Fruit fly (Drosophila melanogaster) whole organism, embryonic: Measurements from ENCODE around the gene Gr64f.

Experiments used
- Aef1 ChIP-seq: fragments of 200-800 bp; sonication (Bioruptor generic); IDR thresholded peaks from 3 replicates; pipeline ENCODE4 v1.3.6; 2022; ENCODE audit warnings: missing biosample characterization, missing genetic modification characterization
- Atf-2 ChIP-seq: fragments of 200-800 bp; sonication (Bioruptor generic); optimal IDR thresholded peaks from 2 replicates; lab custom pipeline; 2016; ENCODE audit warnings: missing biosample characterization, missing genetic modification characterization
- Atf6 ChIP-seq: fragments of 200-800 bp; sonication (Bioruptor generic); IDR thresholded peaks from 2 replicates; pipeline ENCODE4 v1.3.6; 2022; ENCODE audit warnings: missing biosample characterization, missing genetic modification characterization
- B-H2 ChIP-seq: fragments of 200-800 bp; sonication (Bioruptor generic); optimal IDR thresholded peaks from 2 replicates; lab custom pipeline; 2018; ENCODE audit warnings: missing biosample characterization, mild to moderate bottlenecking, missing genetic modification characterization
- CG10431 ChIP-seq: fragments of 200-800 bp; sonication (Bioruptor generic); optimal IDR thresholded peaks from 3 replicates; lab custom pipeline; 2018; ENCODE audit warnings: missing biosample characterization, mild to moderate bottlenecking, missing genetic modification characterization
- CG10654 ChIP-seq: fragments of 200-800 bp; sonication (Bioruptor generic); optimal IDR thresholded peaks from 2 replicates; lab custom pipeline; 2016; ENCODE audit warnings: missing biosample characterization, missing genetic modification characterization
- CG10979 ChIP-seq: fragments of 200-800 bp; sonication (Bioruptor generic); optimal IDR thresholded peaks from 2 replicates; lab custom pipeline; 2018; ENCODE audit warnings: missing biosample characterization, mild to moderate bottlenecking, missing genetic modification characterization, moderate library complexity
- CG11093 ChIP-seq: fragments of 200-800 bp; sonication (Bioruptor generic); IDR thresholded peaks from 3 replicates; pipeline ENCODE4 v1.3.6; 2022; ENCODE audit warnings: missing biosample characterization, missing genetic modification characterization
- CG11504 ChIP-seq: fragments of 200-800 bp; sonication (Bioruptor generic); optimal IDR thresholded peaks from 3 replicates; lab custom pipeline; 2019; ENCODE audit warnings: missing biosample characterization, mild to moderate bottlenecking, missing genetic modification characterization, moderate library complexity
- CG14710 ChIP-seq: fragments of 200-800 bp; sonication (Bioruptor generic); optimal IDR thresholded peaks from 3 replicates; lab custom pipeline; 2019; ENCODE audit warnings: missing biosample characterization, mild to moderate bottlenecking, missing genetic modification characterization, moderate library complexity
- CG15696 ChIP-seq: fragments of 200-800 bp; sonication (Bioruptor generic); optimal IDR thresholded peaks from 2 replicates; lab custom pipeline; 2019; ENCODE audit warnings: missing biosample characterization, mild to moderate bottlenecking, missing genetic modification characterization, moderate library complexity
- CG17612 ChIP-seq: fragments of 200-800 bp; sonication (Bioruptor generic); IDR thresholded peaks from 2 replicates; pipeline ENCODE4 v1.3.6; 2022; ENCODE audit warnings: missing biosample characterization, missing genetic modification characterization
- CG2712 ChIP-seq: fragments of 200-800 bp; optimal IDR thresholded peaks from 3 replicates; lab custom pipeline; 2019; ENCODE audit warnings: missing biosample characterization, mild to moderate bottlenecking, missing genetic modification characterization, moderate library complexity
- CG31388 ChIP-seq: fragments of 200-800 bp; sonication (Bioruptor generic); optimal IDR thresholded peaks from 2 replicates; lab custom pipeline; 2016; ENCODE audit warnings: missing biosample characterization, missing genetic modification characterization
- CG4854 ChIP-seq: fragments of 200-800 bp; sonication (Bioruptor generic); optimal IDR thresholded peaks from 2 replicates; lab custom pipeline; 2016; ENCODE audit warnings: missing biosample characterization, missing genetic modification characterization, inconsistent platforms
- CG6791 ChIP-seq: fragments of 200-800 bp; sonication (Bioruptor generic); IDR thresholded peaks from 3 replicates; pipeline ENCODE4 v1.3.6; 2022; ENCODE audit warnings: missing biosample characterization, missing genetic modification characterization; ENCODE audit not compliant: partially characterized antibody
- CG8290 ChIP-seq, 3 experiments: fragments of 200-800 bp; sonication (Bioruptor generic); optimal IDR thresholded peaks; 2 replicates each; lab custom pipeline; 2016 to 2019; ENCODE audit warnings: missing biosample characterization in 3 of 3, missing genetic modification characterization in 3 of 3, mild to moderate bottlenecking in 2 of 3, moderate library complexity in 1 of 3
- CG8924 ChIP-seq: fragments of 200-800 bp; optimal IDR thresholded peaks from 3 replicates; lab custom pipeline; 2019; ENCODE audit warnings: missing biosample characterization, mild to moderate bottlenecking, missing genetic modification characterization, moderate library complexity
- CG9876 ChIP-seq: fragments of 200-800 bp; sonication (Bioruptor generic); optimal IDR thresholded peaks from 2 replicates; lab custom pipeline; 2016; ENCODE audit warnings: missing biosample characterization, missing genetic modification characterization
- D19A ChIP-seq: fragments of 200-800 bp; optimal IDR thresholded peaks from 3 replicates; lab custom pipeline; 2019; ENCODE audit warnings: missing biosample characterization, mild to moderate bottlenecking, missing genetic modification characterization, moderate library complexity
- Fer3 ChIP-seq: fragments of 200-800 bp; sonication (Bioruptor generic); optimal IDR thresholded peaks from 2 replicates; lab custom pipeline; 2018; ENCODE audit warnings: missing biosample characterization, mild to moderate bottlenecking, missing genetic modification characterization, moderate library complexity
- H15 ChIP-seq: fragments of 200-800 bp; sonication (Bioruptor generic); IDR thresholded peaks from 3 replicates; pipeline ENCODE4 v1.3.6; 2022; ENCODE audit warnings: missing biosample characterization, missing genetic modification characterization
- HHEX ChIP-seq: fragments of 200-800 bp; sonication (Bioruptor generic); optimal IDR thresholded peaks from 3 replicates; lab custom pipeline; 2017; ENCODE audit warnings: missing biosample characterization, mild to moderate bottlenecking, missing genetic modification characterization, missing genetic modification reagents
- Hand ChIP-seq: fragments of 200-800 bp; sonication (Bioruptor generic); optimal IDR thresholded peaks from 2 replicates; lab custom pipeline; 2017; ENCODE audit warnings: mild to moderate bottlenecking, missing biosample characterization, missing genetic modification reagents, missing genetic modification characterization
- Jarid2 ChIP-seq: fragments of 200-800 bp; sonication (Bioruptor generic); optimal IDR thresholded peaks from 3 replicates; lab custom pipeline; 2017; ENCODE audit warnings: mild to moderate bottlenecking, missing biosample characterization, missing genetic modification reagents, missing genetic modification characterization
- Pdp1 ChIP-seq, 2 experiments: fragments of 200-800 bp; sonication (Bioruptor generic); optimal IDR thresholded peaks; 3 replicates each; lab custom pipeline; 2016; ENCODE audit warnings: missing biosample characterization in 2 of 2, missing genetic modification characterization in 2 of 2, mild to moderate bottlenecking in 1 of 2, moderate library complexity in 1 of 2
- Ravus ChIP-seq: fragments of 200-800 bp; sonication (Bioruptor generic); IDR thresholded peaks from 2 replicates; pipeline ENCODE4 v1.3.6; 2022; ENCODE audit warnings: missing biosample characterization, missing genetic modification characterization
- Scr ChIP-seq: fragments of 200-800 bp; sonication (Bioruptor generic); IDR thresholded peaks from 2 replicates; pipeline ENCODE4 v1.3.6; 2022; ENCODE audit warnings: missing biosample characterization, missing genetic modification characterization; ENCODE audit not compliant: partially characterized antibody
- Sox100B ChIP-seq: fragments of 200-800 bp; sonication (Bioruptor generic); optimal IDR thresholded peaks from 3 replicates; lab custom pipeline; 2018; ENCODE audit warnings: missing biosample characterization, mild to moderate bottlenecking, missing genetic modification characterization
- Sry-β ChIP-seq: fragments of 200-800 bp; sonication (Bioruptor generic); optimal IDR thresholded peaks from 2 replicates; lab custom pipeline; 2018; ENCODE audit warnings: missing biosample characterization, mild to moderate bottlenecking, missing genetic modification characterization, moderate library complexity
- cato ChIP-seq: fragments of 200-800 bp; sonication (Bioruptor generic); optimal IDR thresholded peaks from 2 replicates; lab custom pipeline; 2016; ENCODE audit warnings: missing biosample characterization, missing genetic modification characterization, borderline replicate concordance
- chn ChIP-seq: fragments of 200-800 bp; sonication (Bioruptor generic); optimal IDR thresholded peaks from 2 replicates; lab custom pipeline; 2016; ENCODE audit warnings: missing biosample characterization, missing genetic modification characterization
- ci ChIP-seq: fragments of 200-800 bp; sonication (Bioruptor generic); IDR thresholded peaks from 3 replicates; pipeline ENCODE4 v1.3.6; 2022; ENCODE audit warnings: missing biosample characterization, missing genetic modification characterization
- crc ChIP-seq: fragments of 200-800 bp; sonication (Bioruptor generic); optimal IDR thresholded peaks from 2 replicates; lab custom pipeline; 2016; ENCODE audit warnings: missing biosample characterization, missing genetic modification characterization
- disco-r ChIP-seq: fragments of 200-800 bp; sonication (Bioruptor generic); optimal IDR thresholded peaks from 2 replicates; lab custom pipeline; 2016; ENCODE audit warnings: missing biosample characterization, missing genetic modification characterization
- ewg ChIP-seq: fragments of 200-800 bp; sonication (Bioruptor generic); optimal IDR thresholded peaks from 3 replicates; lab custom pipeline; 2017; ENCODE audit warnings: mild to moderate bottlenecking, missing biosample characterization, missing genetic modification reagents, missing genetic modification characterization
- exex ChIP-seq: fragments of 200-800 bp; sonication (Bioruptor generic); optimal IDR thresholded peaks from 4 replicates; lab custom pipeline; 2018; ENCODE audit warnings: missing biosample characterization, mild to moderate bottlenecking, missing genetic modification characterization, moderate library complexity
- fd64A ChIP-seq: fragments of 200-800 bp; sonication (Bioruptor generic); optimal IDR thresholded peaks from 3 replicates; lab custom pipeline; 2018; ENCODE audit warnings: missing biosample characterization, mild to moderate bottlenecking, missing genetic modification characterization
- gcm ChIP-seq: fragments of 200-800 bp; sonication (Bioruptor generic); optimal IDR thresholded peaks from 2 replicates; lab custom pipeline; 2019; ENCODE audit warnings: missing biosample characterization, mild to moderate bottlenecking, missing genetic modification characterization, moderate library complexity
- gem ChIP-seq: fragments of 200-800 bp; sonication (Bioruptor generic); optimal IDR thresholded peaks from 2 replicates; lab custom pipeline; 2019; ENCODE audit warnings: missing biosample characterization, mild to moderate bottlenecking, missing genetic modification characterization, moderate library complexity
- gsb-n ChIP-seq: fragments of 200-800 bp; sonication (Bioruptor generic); optimal IDR thresholded peaks from 3 replicates; lab custom pipeline; 2018; ENCODE audit warnings: missing biosample characterization, mild to moderate bottlenecking, missing genetic modification characterization
- her ChIP-seq: fragments of 200-800 bp; sonication (Bioruptor generic); optimal IDR thresholded peaks from 2 replicates; lab custom pipeline; 2016; ENCODE audit warnings: missing biosample characterization, missing genetic modification characterization
- otp ChIP-seq: fragments of 200-800 bp; sonication (Bioruptor generic); IDR thresholded peaks from 3 replicates; pipeline ENCODE4, ENCODE4 v1.3.6; 2022; ENCODE audit warnings: missing biosample characterization, missing genetic modification characterization
- peb ChIP-seq: fragments of 200-800 bp; sonication (Bioruptor generic); IDR thresholded peaks from 2 replicates; pipeline ENCODE4 v1.3.6; 2022; ENCODE audit warnings: missing biosample characterization, missing genetic modification characterization
- run ChIP-seq: fragments of 200-800 bp; sonication (Bioruptor generic); optimal IDR thresholded peaks from 3 replicates; lab custom pipeline; 2018; ENCODE audit warnings: missing biosample characterization, mild to moderate bottlenecking, missing genetic modification characterization
- shn ChIP-seq: fragments of 200-800 bp; sonication (Bioruptor generic); optimal IDR thresholded peaks from 3 replicates; lab custom pipeline; 2016; ENCODE audit warnings: missing biosample characterization, missing genetic modification characterization
- so ChIP-seq: fragments of 200-800 bp; sonication (Bioruptor generic); IDR thresholded peaks from 3 replicates; pipeline ENCODE4 v1.3.6; 2022; ENCODE audit warnings: missing biosample characterization, missing genetic modification characterization
- ssp ChIP-seq: fragments of 200-800 bp; sonication (Bioruptor generic); IDR thresholded peaks from 2 replicates; pipeline ENCODE4 v1.3.6; 2022; ENCODE audit warnings: missing biosample characterization, missing genetic modification characterization
- stwl ChIP-seq: fragments of 200-800 bp; sonication (Bioruptor generic); optimal IDR thresholded peaks from 3 replicates; lab custom pipeline; 2018; ENCODE audit warnings: missing biosample characterization, mild to moderate bottlenecking, missing genetic modification characterization, moderate library complexity
- tgo ChIP-seq: fragments of 200-800 bp; sonication (Bioruptor generic); IDR thresholded peaks from 3 replicates; pipeline ENCODE4 v1.3.6; 2022; ENCODE audit warnings: missing biosample characterization, missing genetic modification characterization
- trh ChIP-seq: fragments of 200-800 bp; sonication (Bioruptor generic); optimal IDR thresholded peaks from 2 replicates; lab custom pipeline; 2016; ENCODE audit warnings: missing biosample characterization, missing genetic modification characterization

Gr64f gene

DNA sequence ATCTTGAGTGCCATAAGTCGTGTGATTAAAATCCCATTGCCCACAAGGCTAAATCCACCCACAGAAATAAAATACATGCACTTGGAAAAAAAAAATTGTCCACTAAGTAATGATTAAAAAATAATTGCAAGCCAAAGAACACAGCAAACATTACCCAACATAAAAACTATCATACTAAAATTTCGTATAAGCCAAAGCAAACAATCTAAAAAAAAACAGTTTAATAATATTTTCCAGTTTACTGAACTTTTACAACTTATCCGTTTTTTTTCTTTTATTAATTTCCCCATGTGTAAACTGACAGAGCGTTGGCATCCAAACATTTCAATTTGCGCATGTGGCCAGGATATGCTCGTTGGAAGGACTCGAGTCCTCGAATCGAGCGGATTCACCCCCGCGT, 44.7 kb downstream of the Gr64f start (continued):
- TF ChIP-seq ewg (GFP tag; lab: Kevin White, UChicago) = no peak
- TF ChIP-seq CG15696 (tag; lab: Kevin White, UChicago) = no peak
- TF ChIP-seq CG4854 (GFP tag; lab: Kevin White, UChicago) = no peak
- no peak for TF ChIP-seq CG8924 (tag; lab: Kevin White, UChicago)
- TF ChIP-seq ci (GFP tag; lab: Robert Waterston, UW) = no peak
- TF ChIP-seq CG11093 (GFP tag; lab: Robert Waterston, UW) = no peak
- no peak for TF ChIP-seq trh (GFP tag; lab: Kevin White, UChicago)
- TF ChIP-seq Sry-β (GFP tag; lab: Kevin White, UChicago) = no peak
- TF ChIP-seq Fer3 (tag; lab: Kevin White, UChicago) = no peak
- TF ChIP-seq so = no peak
- no peak for TF ChIP-seq Hand (GFP tag; lab: Kevin White, UChicago)
- no peak for TF ChIP-seq Ravus (GFP tag; lab: Robert Waterston, UW)
- no peak for TF ChIP-seq cato (GFP tag; lab: Kevin White, UChicago)
- TF ChIP-seq Jarid2 (GFP tag; lab: Kevin White, UChicago) = no peak
- no peak for TF ChIP-seq CG6791
- no peak for TF ChIP-seq otp
- TF ChIP-seq CG11504 = peak; percentile 52
- TF ChIP-seq gsb-n (tag; lab: Kevin White, UChicago) = no peak
- TF ChIP-seq CG10431 = no peak
- TF ChIP-seq Sox100B = peak; percentile 20
- no peak for TF ChIP-seq Atf6 (GFP tag; lab: Robert Waterston, UW)
- peak; percentile 33 for TF ChIP-seq CG2712 (tag; lab: Kevin White, UChicago)
- no peak for TF ChIP-seq exex (tag; lab: Kevin White, UChicago)
- TF ChIP-seq tgo (GFP tag; lab: Robert Waterston, UW) = no peak
- no peak for TF ChIP-seq disco-r
- no peak for TF ChIP-seq CG31388 (GFP tag; lab: Kevin White, UChicago)
- TF ChIP-seq B-H2 (GFP tag; lab: Kevin White, UChicago) = no peak
- TF ChIP-seq chn (GFP tag; lab: Kevin White, UChicago) = no peak
- TF ChIP-seq run (tag; lab: Kevin White, UChicago) = no peak
- no peak for TF ChIP-seq HHEX (GFP tag; lab: Kevin White, UChicago)
- no peak for TF ChIP-seq her (GFP tag; lab: Kevin White, UChicago)
- TF ChIP-seq CG8290 (GFP tag; optimal IDR thresholded peaks at IDR 0.05; lab: Kevin White, UChicago) = no peak
- no peak for TF ChIP-seq CG8290 (tag; optimal IDR thresholded peaks at IDR 0.05; lab: Kevin White, UChicago)
- TF ChIP-seq Atf-2 (GFP tag; lab: Kevin White, UChicago) = no peak
- no peak for TF ChIP-seq Scr (GFP tag; lab: Robert Waterston, UW)
- no peak for TF ChIP-seq CG9876 (GFP tag; lab: Kevin White, UChicago)
- TF ChIP-seq stwl (tag; lab: Kevin White, UChicago) = no peak
- no peak for TF ChIP-seq gcm (GFP tag; lab: Kevin White, UChicago)
- TF ChIP-seq fd64A (GFP tag; lab: Kevin White, UChicago) = no peak
- no peak for TF ChIP-seq CG17612 (GFP tag; lab: Robert Waterston, UW)
- TF ChIP-seq Aef1 (GFP tag; lab: Robert Waterston, UW) = no peak
- peak; percentile 47 for TF ChIP-seq CG10979 (tag; lab: Kevin White, UChicago)
- no peak for TF ChIP-seq ssp
- TF ChIP-seq crc (GFP tag; lab: Kevin White, UChicago) = no peak
- no peak for TF ChIP-seq CG10654 (GFP tag; lab: Kevin White, UChicago)
- TF ChIP-seq H15 (GFP tag; lab: Robert Waterston, UW) = no peak
- TF ChIP-seq peb (GFP tag; lab: Robert Waterston, UW) = no peak
- TF ChIP-seq gem (tag; lab: Kevin White, UChicago) = peak; percentile 46
- TF ChIP-seq Pdp1 (GFP tag; optimal IDR thresholded peaks at IDR 0.05; lab: Kevin White, UChicago) = no peak
- TF ChIP-seq D19A = peak; percentile 0
- no peak for TF ChIP-seq shn (GFP tag; lab: Kevin White, UChicago)
- TF ChIP-seq CG14710 (tag; lab: Kevin White, UChicago) = peak; percentile 14
